Worm (Caenorhabditis elegans) whole organism, young adult: Measurements from ENCODE around the gene C27H5.12.
A peak's percentile ranks its signal among the peaks of the same experiment; 100 is the strongest.

ENCODE experiments used
- C17E4.6 ChIP-seq: fragments of 200-800 bp; sonication (Bioruptor generic); IDR thresholded peaks from 2 replicates; pipeline ENCODE4 v1.3.6; 2022; ENCODE audit warnings: missing genetic modification reagents, missing genetic modification characterization, missing compliant biosample characterization
- T07F8.4 ChIP-seq: sonication (generic microtip); optimal IDR thresholded peaks from 2 replicates; lab custom pipeline; 2016; ENCODE audit warnings: mild to moderate bottlenecking, missing genetic modification characterization, moderate library complexity, missing compliant biosample characterization
- ama-1 ChIP-seq, 3 experiments: fragments of 150-350 bp in 1 of 3; sonication (generic microtip) in 2 of 3; optimal IDR thresholded peaks; 2 replicates each; lab custom pipeline; 2014 to 2018; ENCODE audit warnings: missing biosample characterization in 2 of 3, missing genetic modification characterization in 2 of 3, missing genetic modification reagents in 2 of 3
- athp-1 ChIP-seq: sonication (generic microtip); optimal IDR thresholded peaks from 2 replicates; lab custom pipeline; 2017; ENCODE audit warnings: mild to moderate bottlenecking, missing genetic modification characterization, missing compliant biosample characterization
- attf-5 ChIP-seq: fragments of 200-800 bp; sonication (Bioruptor generic); optimal IDR thresholded peaks from 2 replicates; lab custom pipeline; 2018; ENCODE audit warnings: mild to moderate bottlenecking, missing genetic modification characterization, missing compliant biosample characterization
- cebp-2 ChIP-seq: fragments of 200-800 bp; sonication (Bioruptor generic); IDR thresholded peaks from 2 replicates; pipeline ENCODE4 v1.3.6; 2022; ENCODE audit warnings: missing genetic modification characterization, missing compliant biosample characterization
- ceh-100 ChIP-seq: fragments of 200-800 bp; sonication (Bioruptor generic); IDR thresholded peaks from 2 replicates; pipeline ENCODE4 v1.3.6; 2022; ENCODE audit warnings: missing genetic modification reagents, missing genetic modification characterization, missing compliant biosample characterization
- ceh-27 ChIP-seq: fragments of 200-800 bp; sonication (Bioruptor generic); optimal IDR thresholded peaks from 2 replicates; lab custom pipeline; 2018; ENCODE audit warnings: mild to moderate bottlenecking, missing genetic modification characterization, moderate library complexity, missing compliant biosample characterization
- ceh-79 ChIP-seq: sonication (generic microtip); optimal IDR thresholded peaks from 2 replicates; lab custom pipeline; 2017; ENCODE audit warnings: mild to moderate bottlenecking, missing genetic modification characterization, missing compliant biosample characterization
- ceh-91 ChIP-seq: fragments of 200-800 bp; sonication (Bioruptor generic); IDR thresholded peaks from 2 replicates; pipeline ENCODE4 v1.3.6; 2022; ENCODE audit warnings: missing genetic modification reagents, missing genetic modification characterization, missing compliant biosample characterization
- dox-1 ChIP-seq: fragments of 200-800 bp; sonication (Bioruptor generic); IDR thresholded peaks from 2 replicates; pipeline ENCODE4 v1.3.6; 2022; ENCODE audit warnings: missing genetic modification reagents, missing genetic modification characterization, missing compliant biosample characterization
- dpff-1 ChIP-seq: sonication (generic microtip); optimal IDR thresholded peaks from 2 replicates; lab custom pipeline; 2017; ENCODE audit warnings: mild to moderate bottlenecking, missing genetic modification characterization, missing compliant biosample characterization
- egrh-3 ChIP-seq: fragments of 200-800 bp; sonication (Bioruptor generic); IDR thresholded peaks from 2 replicates; pipeline ENCODE4 v1.3.6; 2022; ENCODE audit warnings: missing genetic modification reagents, missing genetic modification characterization, missing compliant biosample characterization
- hlh-26 ChIP-seq: fragments of 200-800 bp; sonication (Bioruptor generic); conservative IDR thresholded peaks from 2 replicates; pipeline ENCODE4 v1.3.6; 2022; ENCODE audit warnings: missing genetic modification reagents, missing genetic modification characterization, missing compliant biosample characterization
- hmg-20 ChIP-seq: fragments of 200-800 bp; sonication (Bioruptor generic); IDR thresholded peaks from 2 replicates; pipeline ENCODE4 v1.3.6; 2022; ENCODE audit warnings: missing genetic modification reagents, missing genetic modification characterization, missing compliant biosample characterization
- lin-35 ChIP-seq, 3 experiments: fragments of 150-350 bp in 2 of 3; sonication (generic microtip) in 1 of 3; optimal IDR thresholded peaks; 2 replicates each; lab custom pipeline; 2014 to 2018; ENCODE audit warnings: missing biosample characterization in 3 of 3, missing genetic modification characterization in 3 of 3, missing genetic modification reagents in 3 of 3
- lsl-1 ChIP-seq: fragments of 200-800 bp; sonication (Bioruptor generic); optimal IDR thresholded peaks from 2 replicates; lab custom pipeline; 2018; ENCODE audit warnings: mild to moderate bottlenecking, missing genetic modification characterization, moderate library complexity, missing compliant biosample characterization
- lsy-27 ChIP-seq: sonication (generic microtip); optimal IDR thresholded peaks from 2 replicates; lab custom pipeline; 2017; ENCODE audit warnings: missing genetic modification characterization, mild to moderate bottlenecking, missing compliant biosample characterization, antibody characterized with exemption, missing genotype, borderline replicate concordance; ENCODE audit not compliant: insufficient read depth
- madf-3 ChIP-seq: fragments of 200-800 bp; sonication (Bioruptor generic); IDR thresholded peaks from 2 replicates; pipeline ENCODE4 v1.3.6; 2022; ENCODE audit warnings: missing genetic modification reagents, missing genetic modification characterization, missing compliant biosample characterization
- mel-28 ChIP-seq: sonication (generic microtip); optimal IDR thresholded peaks from 2 replicates; lab custom pipeline; 2016; ENCODE audit warnings: borderline replicate concordance, mild to moderate bottlenecking, missing genetic modification characterization, missing compliant biosample characterization
- mes-4 ChIP-seq: sonication (generic microtip); optimal IDR thresholded peaks from 2 replicates; lab custom pipeline; 2016; ENCODE audit warnings: missing genotype, missing genetic modification characterization, missing compliant biosample characterization
- nhr-179 ChIP-seq: sonication (generic microtip); optimal IDR thresholded peaks from 2 replicates; lab custom pipeline; 2016; ENCODE audit warnings: mild to moderate bottlenecking, missing genetic modification characterization, missing compliant biosample characterization
- nhr-80 ChIP-seq: sonication (generic microtip); optimal IDR thresholded peaks from 2 replicates; lab custom pipeline; 2016; ENCODE audit warnings: missing genetic modification characterization, missing compliant biosample characterization
- nhr-90 ChIP-seq: sonication (generic microtip); optimal IDR thresholded peaks from 2 replicates; lab custom pipeline; 2016; ENCODE audit warnings: missing genotype, mild to moderate bottlenecking, missing genetic modification characterization, missing compliant biosample characterization
- repo-1 ChIP-seq: sonication (generic microtip); optimal IDR thresholded peaks from 2 replicates; lab custom pipeline; 2017; ENCODE audit warnings: mild to moderate bottlenecking, missing genetic modification characterization, missing compliant biosample characterization
- sdz-38 ChIP-seq: sonication (generic microtip); optimal IDR thresholded peaks from 2 replicates; lab custom pipeline; 2016; ENCODE audit warnings: missing genotype, missing genetic modification characterization, missing compliant biosample characterization
- snpc-1.1 ChIP-seq: sonication (generic microtip); optimal IDR thresholded peaks from 2 replicates; lab custom pipeline; 2017; ENCODE audit warnings: missing genetic modification characterization, mild to moderate bottlenecking, missing compliant biosample characterization, antibody characterized with exemption, moderate library complexity, missing genotype, missing genetic modification reagents; ENCODE audit not compliant: insufficient read depth
- snpc-3.4 ChIP-seq: sonication (generic microtip); optimal IDR thresholded peaks from 2 replicates; lab custom pipeline; 2017; ENCODE audit warnings: missing genetic modification characterization, mild to moderate bottlenecking, missing compliant biosample characterization, antibody characterized with exemption, moderate library complexity, missing genotype, missing genetic modification reagents
- snpc-4 ChIP-seq, 5 experiments: fragments of 150-350 bp in 1 of 5; sonication (generic microtip) in 4 of 5; optimal IDR thresholded peaks; 2 replicates each; lab custom pipeline; 2014 to 2018; ENCODE audit warnings: missing genetic modification characterization in 5 of 5, missing biosample characterization in 3 of 5, antibody characterized with exemption in 2 of 5, mild to moderate bottlenecking in 2 of 5, missing compliant biosample characterization in 2 of 5, missing genotype in 2 of 5, moderate library complexity in 2 of 5, missing genetic modification reagents in 1 of 5
- unc-62 ChIP-seq: fragments of 150-350 bp; optimal IDR thresholded peaks from 2 replicates; lab custom pipeline; 2014; ENCODE audit warnings: missing biosample characterization, missing genetic modification reagents, missing genetic modification characterization
- xnd-1 ChIP-seq: sonication (generic microtip); optimal IDR thresholded peaks from 2 replicates; lab custom pipeline; 2016; ENCODE audit warnings: missing genotype, missing genetic modification reagents, missing genetic modification characterization, missing compliant biosample characterization
- zfh-2 ChIP-seq: fragments of 200-800 bp; sonication (Bioruptor generic); conservative IDR thresholded peaks from 2 replicates; pipeline ENCODE4 v1.3.6; 2022; ENCODE audit warnings: missing genetic modification reagents, missing genetic modification characterization, missing compliant biosample characterization
- ztf-26 ChIP-seq: sonication (generic microtip); optimal IDR thresholded peaks from 2 replicates; lab custom pipeline; 2017; ENCODE audit warnings: missing genetic modification characterization, missing compliant biosample characterization
- ztf-3 ChIP-seq: fragments of 200-800 bp; sonication (Bioruptor generic); optimal IDR thresholded peaks from 2 replicates; lab custom pipeline; 2018; ENCODE audit warnings: mild to moderate bottlenecking, missing genetic modification characterization, missing compliant biosample characterization
- ztf-6 ChIP-seq: fragments of 200-800 bp; sonication (Bioruptor generic); IDR thresholded peaks from 2 replicates; pipeline ENCODE4 v1.3.6; 2022; ENCODE audit warnings: missing genetic modification reagents, missing genetic modification characterization, missing compliant biosample characterization

C27H5.12 gene

DNA sequence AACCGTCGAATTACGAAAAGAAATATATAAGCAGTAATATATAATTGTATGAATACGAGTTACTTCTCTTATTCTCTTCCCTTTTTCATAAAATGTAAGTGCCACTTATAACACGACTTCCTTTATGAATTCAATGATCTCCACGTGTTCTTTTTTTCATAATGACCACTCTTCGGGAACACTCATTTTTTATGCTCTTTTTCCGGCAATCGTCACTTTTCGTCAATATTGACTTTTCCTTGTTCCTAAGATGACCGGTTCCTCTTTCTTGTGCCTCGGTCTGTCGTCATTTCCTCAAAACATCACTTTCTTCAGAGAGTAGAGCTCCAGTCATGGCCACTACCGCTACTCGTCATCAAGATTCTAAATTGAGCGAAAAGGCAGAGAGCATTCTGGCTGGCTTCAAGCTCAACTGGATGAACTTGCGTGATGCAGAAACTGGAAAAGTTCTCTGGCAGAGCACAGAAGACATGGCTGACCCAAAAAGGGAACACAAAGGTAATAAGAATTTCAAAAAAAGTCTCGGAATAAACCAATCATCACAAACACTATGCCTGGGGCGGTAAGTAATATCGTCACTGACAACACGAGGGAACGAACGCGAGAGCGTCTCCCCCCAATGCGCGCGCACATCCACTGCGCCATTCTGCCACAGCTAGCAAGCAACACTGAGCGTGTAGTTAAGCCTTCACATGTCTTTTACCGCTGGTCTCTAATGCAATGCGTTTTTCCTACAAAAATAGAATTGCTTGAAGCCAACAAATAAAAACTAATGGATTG, 22.3 kb upstream of the C27H5.12 start, which contains the start of gene pdl-1 (continued):
- peak; percentile 86 for TF ChIP-seq T07F8.4 (tag; lab: Kevin White, UChicago)
- TF ChIP-seq lsy-27 (tag; lab: Kevin White, UChicago) = peak; percentile 52
- TF ChIP-seq attf-5 (GFP tag; lab: Kevin White, UChicago) = peak; percentile 82
- no peak for TF ChIP-seq xnd-1 (tag; lab: Kevin White, UChicago)
- TF ChIP-seq ztf-3 (GFP tag; lab: Kevin White, UChicago) = peak; percentile 51
- no peak; the same call in 1 of the 2 replicates for TF ChIP-seq zfh-2
- peak; percentile 92 for TF ChIP-seq dox-1 (GFP tag; lab: Robert Waterston, UW)
- peak; percentile 73 for TF ChIP-seq ztf-26 (tag; lab: Kevin White, UChicago)
- TF ChIP-seq snpc-1.1 = peak; percentile 59

ce11 chrII:7182630-7183029, 21.2 kb upstream of the C27H5.12 start:
- TF ChIP-seq ztf-3 (GFP tag; lab: Kevin White, UChicago) = no peak
- TF ChIP-seq egrh-3 (GFP tag; lab: Robert Waterston, UW) = no peak
- TF ChIP-seq madf-3 = no peak
- TF ChIP-seq ztf-6 (GFP tag; lab: Robert Waterston, UW) = no peak
- no peak for TF ChIP-seq mel-28
- no peak for TF ChIP-seq nhr-179 (tag; lab: Kevin White, UChicago)
- no peak for TF ChIP-seq hlh-26 (GFP tag; lab: Robert Waterston, UW)
- no peak for TF ChIP-seq sdz-38 (tag; lab: Kevin White, UChicago)
- TF ChIP-seq athp-1 (tag; lab: Kevin White, UChicago) = no peak
- TF ChIP-seq nhr-90 (tag; lab: Kevin White, UChicago) = no peak
- TF ChIP-seq nhr-80 (tag; lab: Kevin White, UChicago) = no peak
- TF ChIP-seq C17E4.6 (GFP tag; lab: Robert Waterston, UW) = no peak
- TF ChIP-seq hmg-20 (GFP tag; lab: Robert Waterston, UW) = no peak
- no peak for TF ChIP-seq cebp-2
- no peak for TF ChIP-seq repo-1
- no peak for TF ChIP-seq dpff-1
- no peak for TF ChIP-seq ceh-91 (GFP tag; lab: Robert Waterston, UW)
- no peak for TF ChIP-seq lin-35 (GFP tag; optimal IDR thresholded peaks at IDR 0.05; lab: Kevin White, UChicago)
- TF ChIP-seq snpc-4 (GFP tag; optimal IDR thresholded peaks at IDR 0.05; lab: Kevin White, UChicago) = no peak
- no peak for TF ChIP-seq snpc-4 (tag; optimal IDR thresholded peaks at IDR 0.05; lab: Kevin White, UChicago)
- TF ChIP-seq ceh-100 = no peak

DNA sequence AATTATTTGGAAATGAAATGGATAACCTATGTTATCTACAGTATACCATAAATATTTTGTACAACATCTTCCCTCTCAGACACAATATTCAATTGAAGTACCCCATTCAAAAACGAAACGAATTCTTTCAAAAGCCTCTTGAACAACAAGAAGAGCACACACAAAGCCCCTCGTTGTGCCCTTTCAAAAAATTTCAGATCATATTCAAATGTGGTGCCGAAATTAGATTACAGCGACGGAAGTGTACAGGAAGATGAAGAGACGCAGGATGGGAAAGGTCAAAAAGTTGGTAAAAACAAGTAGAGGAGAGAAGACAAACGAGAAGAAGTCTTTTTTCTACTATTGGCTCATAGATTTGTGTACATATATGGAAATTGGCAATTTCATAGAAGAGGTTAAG, 14.7 kb upstream of the C27H5.12 start:
- TF ChIP-seq ceh-27 (peak; percentile 18), snpc-3.4 (no peak)
- TF ChIP-seq, all 124 proteins: peak for 1

DNA sequence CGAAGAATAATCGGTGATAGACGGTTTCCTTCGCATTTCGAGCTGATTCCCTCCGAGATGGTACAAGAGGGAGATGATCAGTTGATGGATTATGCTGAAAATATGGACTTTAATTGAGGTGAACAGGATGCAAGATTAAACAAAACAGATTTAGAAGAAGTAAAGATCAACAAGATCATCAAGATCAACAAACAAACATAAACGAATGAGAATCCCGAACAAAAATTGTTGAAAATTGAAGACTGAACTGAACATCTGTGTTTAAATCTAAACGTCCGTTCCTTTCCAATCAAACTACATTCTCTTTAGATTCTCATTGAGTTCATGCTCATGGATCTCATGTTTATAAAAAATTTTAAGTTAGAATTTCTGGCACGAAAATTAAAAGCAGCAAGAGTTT, 13.4 kb upstream of the C27H5.12 start, which contains the start of gene glc-4:
TSS of gene glc-4 (minus strand) at position 101 of the 400 bp plus-strand sequence.
- no peak for TF ChIP-seq mes-4 (tag; lab: Kevin White, UChicago)
- TF ChIP-seq ceh-79 (tag; lab: Kevin White, UChicago) = no peak
- no peak for TF ChIP-seq ama-1 (optimal IDR thresholded peaks at IDR 0.05; lab: Kevin White, UChicago)
- no peak for TF ChIP-seq ama-1 (GFP tag; optimal IDR thresholded peaks at IDR 0.05; lab: Kevin White, UChicago)
- TF ChIP-seq unc-62 = no peak
- TF ChIP-seq lsl-1 (GFP tag; lab: Kevin White, UChicago) = no peak
